Worm (Caenorhabditis elegans): ENCODE data around the gene pqn-84.

- TF ChIP-seq ama-1 (optimal IDR thresholded peaks at IDR 0.05) (no peak), dve-1 (tag; optimal IDR thresholded peaks at IDR 0.05) (no peak), pha-4 (tag; optimal IDR thresholded peaks at IDR 0.05) (no peak), pag-3 (tag; optimal IDR thresholded peaks at IDR 0.05; ENCODE audit: borderline replicate concordance) (no peak), sdc-2 (tag; optimal IDR thresholded peaks at IDR 0.05) (no peak), dmd-4 (tag; optimal IDR thresholded peaks at IDR 0.05; ENCODE audit: borderline replicate concordance) (no peak), sox-4 (tag; optimal IDR thresholded peaks at IDR 0.05) (no peak)
Measured at ce11 chrIII:11694975-11695374, 5.1 kb upstream of the pqn-84 start, which contains the start of gene Y41C4A.22.

All from whole organism, late embryonic.